Worm (Caenorhabditis elegans): ENCODE data around the gene gyg-1.

- TF ChIP-seq madf-3 (GFP tag; IDR thresholded peaks at IDR 0.05) (no peak), athp-1 (tag; optimal IDR thresholded peaks at IDR 0.05) (no peak), F52B5.7 (tag; optimal IDR thresholded peaks at IDR 0.05) (no peak), unc-130 (GFP tag; optimal IDR thresholded peaks at IDR 0.05) (no peak), nfya-1 (tag; optimal IDR thresholded peaks at IDR 0.05; ENCODE audit: borderline replicate concordance, insufficient read depth) (no peak), F49E8.2 (tag; optimal IDR thresholded peaks at IDR 0.05; ENCODE audit: insufficient read depth) (no peak), attf-3 (GFP tag; conservative IDR thresholded peaks at IDR 0.05) (no peak), nhr-120 (GFP tag; IDR thresholded peaks at IDR 0.05) (no peak), gei-17 (GFP tag; optimal IDR thresholded peaks at IDR 0.05) (no peak), snpc-1.3 (tag; optimal IDR thresholded peaks at IDR 0.05; ENCODE audit: insufficient read depth) (no peak)
Observed at ce11 chrX:3500357-3500756, 37.1 kb upstream of the gyg-1 start.
